Worm (Caenorhabditis elegans) whole organism, L4 larva: ENCODE data around the gene clec-83.

Experiments used
- D1046.2 ChIP-seq: fragments of 200-800 bp; sonication (Bioruptor generic); IDR thresholded peaks from 2 replicates; pipeline ENCODE4 v1.3.6; 2022; ENCODE audit warnings: missing genetic modification characterization, missing compliant biosample characterization
- F37D6.2 ChIP-seq: sonication (generic microtip); optimal IDR thresholded peaks from 2 replicates; lab custom pipeline; 2016; ENCODE audit warnings: mild to moderate bottlenecking, missing genetic modification characterization, missing compliant biosample characterization
- F44E2.7 ChIP-seq: fragments of 200-800 bp; sonication (Bioruptor generic); IDR thresholded peaks from 2 replicates; pipeline ENCODE4 v2.1.2; 2022; ENCODE audit warnings: missing genetic modification characterization, missing compliant biosample characterization
- T26A8.4 ChIP-seq: fragments of 200-800 bp; sonication (Bioruptor generic); IDR thresholded peaks from 2 replicates; pipeline ENCODE4 v1.3.6; 2022; ENCODE audit warnings: missing genetic modification characterization, missing compliant biosample characterization
- Y48G9A.11 ChIP-seq: fragments of 200-800 bp; sonication (Bioruptor generic); IDR thresholded peaks from 2 replicates; pipeline ENCODE4 v1.3.6; 2022; ENCODE audit warnings: missing genetic modification reagents, missing genetic modification characterization, missing compliant biosample characterization
- Y75B8A.6 ChIP-seq: fragments of 200-800 bp; sonication (Bioruptor generic); IDR thresholded peaks from 2 replicates; pipeline ENCODE4 v1.3.6; 2022; ENCODE audit warnings: missing genetic modification reagents, missing genetic modification characterization, missing compliant biosample characterization
- aha-1 ChIP-seq: fragments of 150-350 bp; peaks from one replicate; lab custom pipeline; 2014; ENCODE audit warnings: missing biosample characterization, missing genetic modification characterization
- aly-2 ChIP-seq: sonication (generic microtip); optimal IDR thresholded peaks from 2 replicates; lab custom pipeline; 2018; ENCODE audit warnings: missing biosample characterization, missing genetic modification characterization
- ama-1 ChIP-seq: fragments of 150-350 bp; optimal IDR thresholded peaks from 2 replicates; lab custom pipeline; 2014; ENCODE audit warnings: inconsistent platforms, mixed read lengths
- arid-1 ChIP-seq: fragments of 200-800 bp; sonication (Bioruptor generic); conservative IDR thresholded peaks from 2 replicates; pipeline ENCODE4 v1.3.6; 2022; ENCODE audit warnings: missing genetic modification reagents, missing genetic modification characterization, missing compliant biosample characterization
- attf-4 ChIP-seq: sonication (generic microtip); optimal IDR thresholded peaks from 3 replicates; lab custom pipeline; 2017; ENCODE audit warnings: missing biosample characterization, missing genetic modification characterization
- ceh-44 ChIP-seq: fragments of 200-800 bp; sonication (Bioruptor generic); IDR thresholded peaks from 2 replicates; pipeline ENCODE4 v1.3.6; 2022; ENCODE audit warnings: missing genetic modification reagents, missing genetic modification characterization, missing compliant biosample characterization
- ceh-62 ChIP-seq: sonication (generic microtip); optimal IDR thresholded peaks from 2 replicates; lab custom pipeline; 2017; ENCODE audit warnings: missing biosample characterization, missing genetic modification characterization
- ceh-82 ChIP-seq: sonication (generic microtip); optimal IDR thresholded peaks from 2 replicates; lab custom pipeline; 2017; ENCODE audit warnings: missing biosample characterization, missing genetic modification characterization
- ctbp-1 ChIP-seq: fragments of 200-800 bp; sonication (Bioruptor generic); IDR thresholded peaks from 2 replicates; pipeline ENCODE4 v1.3.6; 2022; ENCODE audit warnings: missing genetic modification reagents, missing genetic modification characterization, missing compliant biosample characterization
- daf-16 ChIP-seq, 3 experiments: sonication (generic microtip); optimal IDR thresholded peaks; 2 replicates each; lab custom pipeline; 2016 to 2017; ENCODE audit warnings: missing genetic modification characterization in 3 of 3, missing genetic modification reagents in 3 of 3, mild to moderate bottlenecking in 2 of 3, missing compliant biosample characterization in 2 of 3, missing biosample characterization in 1 of 3, moderate library complexity in 1 of 3
- dmd-8 ChIP-seq: fragments of 200-800 bp; sonication (Bioruptor generic); IDR thresholded peaks from 2 replicates; pipeline ENCODE4 v1.3.6; 2022; ENCODE audit warnings: missing genetic modification characterization, missing compliant biosample characterization
- dmd-9 ChIP-seq: fragments of 200-800 bp; sonication (Bioruptor generic); IDR thresholded peaks from 2 replicates; pipeline ENCODE4 v1.3.6; 2022; ENCODE audit warnings: missing genetic modification reagents, missing genetic modification characterization, missing compliant biosample characterization
- egl-43 ChIP-seq: fragments of 200-800 bp; sonication (Bioruptor generic); IDR thresholded peaks from 2 replicates; pipeline ENCODE4 v1.3.6; 2022; ENCODE audit warnings: missing genetic modification reagents, missing genetic modification characterization, missing compliant biosample characterization
- hif-1 ChIP-seq, 2 experiments: sonication (generic microtip); optimal IDR thresholded peaks; 2 replicates each; lab custom pipeline; 2016 to 2017; ENCODE audit warnings: missing compliant biosample characterization in 2 of 2, missing genetic modification characterization in 2 of 2, missing genetic modification reagents in 2 of 2, missing genotype in 2 of 2, mild to moderate bottlenecking in 1 of 2
- hlh-11 ChIP-seq: fragments of 200-800 bp; sonication (Bioruptor generic); optimal IDR thresholded peaks from 2 replicates; lab custom pipeline; 2018; ENCODE audit warnings: mild to moderate bottlenecking, missing genetic modification characterization, missing compliant biosample characterization
- hlh-30 ChIP-seq: sonication (generic microtip); optimal IDR thresholded peaks from 2 replicates; lab custom pipeline; 2017; ENCODE audit warnings: antibody characterized with exemption, mild to moderate bottlenecking, missing genetic modification characterization, missing compliant biosample characterization; ENCODE audit not compliant: insufficient read depth
- hmg-1.1 ChIP-seq: fragments of 200-800 bp; sonication (Bioruptor generic); IDR thresholded peaks from 2 replicates; pipeline ENCODE4 v1.3.6; 2022; ENCODE audit warnings: missing genetic modification reagents, missing genetic modification characterization, missing compliant biosample characterization
- lim-7 ChIP-seq: fragments of 200-800 bp; sonication (Bioruptor generic); IDR thresholded peaks from 2 replicates; pipeline ENCODE4 v1.3.6; 2022; ENCODE audit warnings: missing genetic modification characterization, missing compliant biosample characterization
- lin-13 ChIP-seq: fragments of 150-350 bp; optimal IDR thresholded peaks from 2 replicates; lab custom pipeline; 2014; ENCODE audit warnings: missing biosample characterization, missing genetic modification reagents, missing genetic modification characterization
- lsy-2 ChIP-seq, 2 experiments: fragments of 150-350 bp in 1 of 2; sonication (generic microtip) in 1 of 2; optimal IDR thresholded peaks; 2 replicates each; lab custom pipeline; 2014 to 2017; ENCODE audit warnings: missing biosample characterization in 2 of 2, missing genetic modification characterization in 2 of 2
- madf-5 ChIP-seq, 2 experiments: fragments of 200-800 bp; sonication (Bioruptor generic); IDR thresholded peaks; 2 replicates each; pipeline ENCODE4 v1.3.6; 2022; ENCODE audit warnings: missing compliant biosample characterization in 2 of 2, missing genetic modification characterization in 2 of 2
- madf-9 ChIP-seq: fragments of 200-800 bp; sonication (Bioruptor generic); conservative IDR thresholded peaks from 2 replicates; pipeline ENCODE4 v1.3.6; 2022; ENCODE audit warnings: missing genetic modification reagents, missing genetic modification characterization, missing compliant biosample characterization
- mep-1 ChIP-seq: fragments of 150-350 bp; sonication (generic microtip); optimal IDR thresholded peaks from 3 replicates; lab custom pipeline; 2014; ENCODE audit warnings: missing biosample characterization, missing genetic modification characterization
- mes-2 ChIP-seq: sonication (generic microtip); optimal IDR thresholded peaks from 2 replicates; lab custom pipeline; 2016; ENCODE audit warnings: missing genotype, mild to moderate bottlenecking, missing genetic modification characterization, missing compliant biosample characterization; ENCODE audit not compliant: poor library complexity, severe bottlenecking
- mxl-3 ChIP-seq: fragments of 200-800 bp; sonication (Bioruptor generic); optimal IDR thresholded peaks from 2 replicates; lab custom pipeline; 2018; ENCODE audit warnings: mild to moderate bottlenecking, missing genetic modification characterization, missing compliant biosample characterization
- nhr-10 ChIP-seq: fragments of 150-350 bp; optimal IDR thresholded peaks from 2 replicates; lab custom pipeline; 2014; ENCODE audit warnings: missing biosample characterization, missing genetic modification characterization
- pha-4 ChIP-seq, 2 experiments: fragments of 150-350 bp in 1 of 2; fragments of 200-800 bp in 1 of 2; sonication (Bioruptor generic) in 1 of 2; IDR thresholded peaks in 1 of 2; optimal IDR thresholded peaks in 1 of 2; 2 replicates each; pipeline versions ENCODE4 v1.3.6 to Lab custom; 2014 to 2022; ENCODE audit warnings: missing genetic modification characterization in 2 of 2, missing genetic modification reagents in 2 of 2, missing biosample characterization in 1 of 2, missing compliant biosample characterization in 1 of 2
- php-3 ChIP-seq: fragments of 200-800 bp; sonication (Bioruptor generic); IDR thresholded peaks from 2 replicates; pipeline ENCODE4 v1.3.6; 2022; ENCODE audit warnings: missing genetic modification reagents, missing genetic modification characterization, missing compliant biosample characterization
- saeg-2 ChIP-seq: fragments of 200-800 bp; sonication (Bioruptor generic); IDR thresholded peaks from 2 replicates; pipeline ENCODE4 v1.3.6; 2022; ENCODE audit warnings: missing genetic modification reagents, missing genetic modification characterization, missing compliant biosample characterization
- snpc-1.2 ChIP-seq: fragments of 200-800 bp; sonication (Bioruptor generic); IDR thresholded peaks from 2 replicates; pipeline ENCODE4 v1.3.6; 2022; ENCODE audit warnings: missing genetic modification reagents, missing genetic modification characterization, missing compliant biosample characterization
- spr-3 ChIP-seq: fragments of 200-800 bp; sonication (Bioruptor generic); optimal IDR thresholded peaks from 2 replicates; lab custom pipeline; 2018; ENCODE audit warnings: mild to moderate bottlenecking, missing genetic modification characterization, missing compliant biosample characterization
- tag-97 ChIP-seq: fragments of 200-800 bp; sonication (Bioruptor generic); IDR thresholded peaks from 2 replicates; pipeline ENCODE4 v1.3.6; 2022; ENCODE audit warnings: missing genetic modification characterization, missing compliant biosample characterization
- tra-1 ChIP-seq: fragments of 200-800 bp; sonication (Bioruptor generic); IDR thresholded peaks from 2 replicates; pipeline ENCODE4 v1.3.6; 2022; ENCODE audit warnings: missing genetic modification reagents, missing genetic modification characterization, missing compliant biosample characterization
- vab-7 ChIP-seq: fragments of 200-800 bp; sonication (Bioruptor generic); IDR thresholded peaks from 2 replicates; pipeline ENCODE4 v1.3.6; 2022; ENCODE audit warnings: missing genetic modification reagents, missing genetic modification characterization, missing compliant biosample characterization
- zag-1 ChIP-seq: fragments of 150-350 bp; optimal IDR thresholded peaks from 2 replicates; lab custom pipeline; 2014; ENCODE audit warnings: missing biosample characterization, missing genetic modification characterization
- zfp-2 ChIP-seq: sonication (generic microtip); optimal IDR thresholded peaks from 2 replicates; lab custom pipeline; 2016; ENCODE audit warnings: mild to moderate bottlenecking, missing genetic modification characterization, missing compliant biosample characterization
- zfp-3 ChIP-seq: fragments of 200-800 bp; sonication (Bioruptor generic); conservative IDR thresholded peaks from 2 replicates; pipeline ENCODE4 v1.3.6; 2022; ENCODE audit warnings: missing genetic modification reagents, missing genetic modification characterization, missing compliant biosample characterization
- ztf-11 ChIP-seq: fragments of 150-350 bp; optimal IDR thresholded peaks from 2 replicates; lab custom pipeline; 2014; ENCODE audit warnings: missing biosample characterization, missing genetic modification characterization

Gene clec-83

DNA sequence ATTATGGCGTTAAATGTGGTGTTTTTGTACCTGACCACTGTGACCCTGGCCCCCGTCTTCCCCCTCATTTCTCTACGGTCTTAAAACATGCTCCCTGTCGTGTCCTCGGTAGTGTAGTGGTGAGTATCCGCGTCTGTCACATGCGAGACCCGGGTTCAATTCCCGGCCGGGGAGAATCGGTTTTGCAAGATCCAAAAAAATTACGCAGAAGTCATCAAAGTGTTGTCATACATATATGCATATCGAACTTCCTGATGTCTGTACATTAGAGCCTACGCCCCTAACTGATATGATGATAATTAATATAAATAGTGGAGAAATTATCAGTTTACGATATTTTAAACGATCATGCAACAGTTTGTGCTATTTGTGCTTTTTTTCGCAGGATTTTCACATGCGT, 35.7 kb downstream of the clec-83 start, which contains the start of gene Y54G2A.45 (continued):
- TF ChIP-seq F37D6.2 (tag; lab: Kevin White, UChicago), result peak; percentile 20
- TF ChIP-seq aha-1 (tag; lab: Kevin White, UChicago), result peak; percentile 70
- no peak for TF ChIP-seq ztf-11 (tag; lab: Kevin White, UChicago)
- TF ChIP-seq zag-1, result no peak
- peak; percentile 74; the same call in 1 of the 2 replicates for TF ChIP-seq saeg-2 (GFP tag; lab: Robert Waterston, UW)
- peak in 1 of 2 experiments; percentile 57 for TF ChIP-seq hif-1 (tag; optimal IDR thresholded peaks at IDR 0.05; lab: Kevin White, UChicago)
- peak; percentile 78 for TF ChIP-seq arid-1 (GFP tag; lab: Robert Waterston, UW)
- TF ChIP-seq nhr-10 (tag; lab: Kevin White, UChicago), result no peak
- peak; percentile 88 for TF ChIP-seq D1046.2
- TF ChIP-seq attf-4 (tag; lab: Kevin White, UChicago), result no peak
- TF ChIP-seq T26A8.4 (GFP tag; lab: Robert Waterston, UW), result peak; percentile 60
- TF ChIP-seq, all 104 proteins: peak for 63

DNA sequence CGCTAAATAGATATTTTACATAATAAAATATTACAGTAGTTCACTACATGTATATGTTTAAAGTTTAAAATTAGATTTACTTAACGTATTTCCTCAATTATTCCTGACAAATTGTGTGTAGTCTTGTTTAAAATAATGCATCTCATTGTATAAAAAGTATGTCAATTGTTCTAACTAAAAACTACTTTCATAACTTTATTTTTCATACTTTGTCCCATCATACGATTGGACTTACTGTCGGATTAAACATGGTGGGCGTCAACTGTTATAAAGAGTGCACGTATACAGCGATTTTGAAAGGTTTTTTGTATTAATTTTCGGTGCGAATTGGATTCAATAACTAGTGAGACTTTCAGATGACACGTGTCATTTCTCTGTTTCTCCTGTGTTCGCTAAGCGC, 37.6 kb downstream of the clec-83 start, which contains the start of gene Y54G2A.32:
TSS of gene Y54G2A.32 (plus strand) at position 301 of the 400 bp plus-strand sequence.
- TF ChIP-seq aha-1 (tag; lab: Kevin White, UChicago), result peak; percentile 61
- TF ChIP-seq zag-1, result no peak

DNA sequence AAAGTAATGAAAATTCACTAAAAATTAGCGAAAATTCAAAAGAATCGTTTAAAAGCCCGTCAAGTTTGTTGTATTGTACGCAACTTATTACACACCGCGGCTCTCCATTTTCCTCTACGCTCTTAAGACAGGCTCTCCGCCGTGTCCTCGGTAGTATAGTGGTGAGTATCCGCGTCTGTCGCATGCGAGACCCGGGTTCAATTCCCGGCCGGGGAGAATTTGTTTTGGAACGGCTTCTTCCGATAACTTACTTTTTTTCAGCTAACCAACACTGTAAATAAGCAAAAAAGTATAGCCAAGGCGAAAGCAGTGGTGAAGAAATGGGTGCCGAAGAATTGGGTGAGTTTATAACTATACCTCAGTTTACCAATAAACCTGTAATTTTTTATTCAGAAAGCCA, 39.1 kb downstream of the clec-83 start:
- TF ChIP-seq zfp-2 (no peak), mep-1 (tag; lab: Kevin White, UChicago) (peak; percentile 4), php-3 (GFP tag; lab: Robert Waterston, UW) (0 out of 2 replicates have a peak, but pooled peaks have one; percentile 7), Y48G9A.11 (GFP tag; lab: Robert Waterston, UW) (peak; percentile 75), spr-3 (no peak), nhr-10 (tag; lab: Kevin White, UChicago) (no peak), dmd-9 (peak; percentile 61; the same call in 1 of the 2 replicates), aly-2 (tag; lab: Kevin White, UChicago) (peak; percentile 12), madf-9 (GFP tag; lab: Robert Waterston, UW) (peak; percentile 68; the same call in 1 of the 2 replicates), hmg-1.1 (GFP tag; lab: Robert Waterston, UW) (peak; percentile 51; the same call in 1 of the 2 replicates), zfp-3 (no peak), pha-4 (GFP tag; IDR thresholded peaks at IDR 0.05; lab: Robert Waterston, UW) (peak; percentile 74), pha-4 (tag; optimal IDR thresholded peaks at IDR 0.05; lab: Kevin White, UChicago) (no peak), hlh-30 (tag; lab: Kevin White, UChicago) (peak; percentile 42), ceh-44 (GFP tag; lab: Robert Waterston, UW) (peak; percentile 65; the same call in 1 of the 2 replicates), dmd-8 (peak; percentile 67; the same call in 1 of the 2 replicates), ceh-82 (tag; lab: Kevin White, UChicago) (no peak), ama-1 (lab: Kevin White, UChicago) (no peak), egl-43 (GFP tag; lab: Robert Waterston, UW) (peak; percentile 91), mes-2 (peak; percentile 54), tra-1 (GFP tag; lab: Robert Waterston, UW) (0 out of 2 replicates have a peak, but pooled peaks have one; percentile 33), daf-16 (GFP tag; optimal IDR thresholded peaks at IDR 0.05; lab: Kevin White, UChicago) (peak in 1 of 2 experiments; percentile 69), daf-16 (tag; optimal IDR thresholded peaks at IDR 0.05; lab: Kevin White, UChicago) (peak; percentile 27), ctbp-1 (peak; percentile 52; the same call in 1 of the 2 replicates), tag-97 (no peak), lim-7 (peak; percentile 83), F44E2.7 (GFP tag; lab: Robert Waterston, UW) (0 out of 2 replicates have a peak, but pooled peaks have one; percentile 23), ceh-62 (tag; lab: Kevin White, UChicago) (no peak), lin-13 (peak; percentile 3), T26A8.4 (GFP tag; lab: Robert Waterston, UW) (peak; percentile 41), vab-7 (GFP tag; lab: Robert Waterston, UW) (peak; percentile 86), mxl-3 (GFP tag; lab: Kevin White, UChicago) (no peak), hlh-11 (peak; percentile 5), snpc-1.2 (GFP tag; lab: Robert Waterston, UW) (peak; percentile 52; the same call in 1 of the 2 replicates), aha-1 (tag; lab: Kevin White, UChicago) (peak; percentile 95), D1046.2 (peak; percentile 79; the same call in 1 of the 2 replicates), lsy-2 (tag; optimal IDR thresholded peaks at IDR 0.05; lab: Kevin White, UChicago) (peak in 1 of 2 experiments; percentile 2), Y75B8A.6 (GFP tag; lab: Robert Waterston, UW) (0 out of 2 replicates have a peak, but pooled peaks have one; percentile 25), madf-5 (GFP tag; IDR thresholded peaks at IDR 0.05; lab: Robert Waterston, UW) (0 out of 4 replicates have a peak, but pooled peaks of 1 of the 2 experiments have one; percentile 51)
